Worm (Caenorhabditis elegans) whole organism, L1 larva: ENCODE measurements around the gene kgb-2.
"Not testable (repeated sequence)": the region's sequence is repeated elsewhere in the genome, so short reads cannot be mapped to it uniquely, and the experiment has no call there.

Experiments
- aly-2 ChIP-seq: fragments of 150-350 bp; optimal IDR thresholded peaks from 2 replicates; lab custom pipeline; 2014; ENCODE audit warnings: missing biosample characterization, missing genetic modification characterization
- ceh-63 ChIP-seq: fragments of 200-800 bp; sonication (Bioruptor generic); optimal IDR thresholded peaks from 2 replicates; lab custom pipeline; 2018; ENCODE audit warnings: mild to moderate bottlenecking, missing genetic modification characterization, missing compliant biosample characterization
- ceh-82 ChIP-seq, 3 experiments: fragments of 150-350 bp in 1 of 3; sonication (generic microtip) in 2 of 3; optimal IDR thresholded peaks; 2 replicates each; lab custom pipeline; 2014 to 2017; ENCODE audit warnings: missing biosample characterization in 3 of 3, missing genetic modification characterization in 3 of 3
- ces-1 ChIP-seq: fragments of 150-350 bp; optimal IDR thresholded peaks from 2 replicates; lab custom pipeline; 2014; ENCODE audit warnings: missing biosample characterization, missing genetic modification reagents, missing genetic modification characterization
- dpl-1 ChIP-seq, 3 experiments: fragments of 150-350 bp in 2 of 3; sonication (generic microtip) in 1 of 3; optimal IDR thresholded peaks; 2 replicates each; lab custom pipeline; 2014 to 2017; ENCODE audit warnings: missing biosample characterization in 3 of 3, missing genetic modification characterization in 3 of 3, missing genetic modification reagents in 3 of 3
- efl-1 ChIP-seq, 4 experiments: fragments of 150-350 bp; optimal IDR thresholded peaks in 3 of 4; peaks in 1 of 4; 1 replicate in 1 of 4; 2 replicates in 3 of 4; lab custom pipeline; 2014; ENCODE audit warnings: missing biosample characterization in 2 of 4, missing genetic modification characterization in 2 of 4, missing genetic modification reagents in 2 of 4
- efl-3 ChIP-seq: fragments of 200-800 bp; sonication (Bioruptor generic); optimal IDR thresholded peaks from 2 replicates; lab custom pipeline; 2018; ENCODE audit warnings: mild to moderate bottlenecking, missing genetic modification characterization, missing compliant biosample characterization
- egl-27 ChIP-seq, 2 experiments: fragments of 150-350 bp in 1 of 2; sonication (generic microtip); optimal IDR thresholded peaks; 3 replicates each; lab custom pipeline; 2017 to 2018; ENCODE audit warnings: missing biosample characterization in 2 of 2, missing genetic modification characterization in 2 of 2, missing genetic modification reagents in 2 of 2
- fkh-8 ChIP-seq: sonication (generic microtip); optimal IDR thresholded peaks from 2 replicates; lab custom pipeline; 2016; ENCODE audit warnings: mild to moderate bottlenecking, missing genetic modification characterization, missing compliant biosample characterization
- fos-1 ChIP-seq: fragments of 150-350 bp; optimal IDR thresholded peaks from 2 replicates; lab custom pipeline; 2014; ENCODE audit warnings: missing biosample characterization, missing genetic modification characterization
- hlh-17 ChIP-seq: fragments of 200-800 bp; sonication (Bioruptor generic); optimal IDR thresholded peaks from 2 replicates; lab custom pipeline; 2018; ENCODE audit warnings: missing genetic modification characterization, mild to moderate bottlenecking, missing compliant biosample characterization, moderate library complexity, borderline replicate concordance
- hpl-2 ChIP-seq: fragments of 150-350 bp; optimal IDR thresholded peaks from 2 replicates; lab custom pipeline; 2014; ENCODE audit warnings: missing biosample characterization, missing genetic modification reagents, missing genetic modification characterization
- isw-1 ChIP-seq: fragments of 200-800 bp; sonication (Bioruptor generic); IDR thresholded peaks from 2 replicates; pipeline ENCODE4 v1.3.6; 2022; ENCODE audit warnings: missing genetic modification characterization, missing compliant biosample characterization
- lin-35 ChIP-seq, 2 experiments: fragments of 150-350 bp; optimal IDR thresholded peaks; 2 replicates each; lab custom pipeline; 2014; ENCODE audit warnings: missing biosample characterization in 2 of 2, missing genetic modification characterization in 2 of 2, missing genetic modification reagents in 2 of 2
- lsy-2 ChIP-seq, 2 experiments: fragments of 150-350 bp; optimal IDR thresholded peaks; 2 replicates each; lab custom pipeline; 2014; ENCODE audit warnings: missing biosample characterization in 2 of 2, missing genetic modification characterization in 2 of 2
- mdl-1 ChIP-seq, 2 experiments: fragments of 150-350 bp; optimal IDR thresholded peaks; 2 replicates each; lab custom pipeline; 2014 to 2017; ENCODE audit warnings: missing biosample characterization in 2 of 2, missing genetic modification characterization in 2 of 2, inconsistent platforms in 1 of 2
- mep-1 ChIP-seq: fragments of 150-350 bp; optimal IDR thresholded peaks from 2 replicates; lab custom pipeline; 2014; ENCODE audit warnings: missing biosample characterization, missing genetic modification characterization
- nhr-11 ChIP-seq: fragments of 150-350 bp; optimal IDR thresholded peaks from 2 replicates; lab custom pipeline; 2014; ENCODE audit warnings: missing biosample characterization, missing genetic modification characterization
- nhr-12 ChIP-seq: sonication (generic microtip); optimal IDR thresholded peaks from 2 replicates; lab custom pipeline; 2017; ENCODE audit warnings: missing biosample characterization, missing genetic modification characterization
- nhr-237 ChIP-seq: fragments of 150-350 bp; optimal IDR thresholded peaks from 2 replicates; lab custom pipeline; 2014; ENCODE audit warnings: missing biosample characterization, missing genetic modification characterization
- nhr-47 ChIP-seq: sonication (generic microtip); optimal IDR thresholded peaks from 2 replicates; lab custom pipeline; 2016; ENCODE audit warnings: mild to moderate bottlenecking, missing genetic modification characterization, moderate library complexity, missing compliant biosample characterization
- nhr-71 ChIP-seq: sonication (generic microtip); optimal IDR thresholded peaks from 2 replicates; lab custom pipeline; 2016; ENCODE audit warnings: mild to moderate bottlenecking, missing genetic modification characterization, moderate library complexity, missing compliant biosample characterization
- nhr-85 ChIP-seq: sonication (generic microtip); peaks from one replicate; lab custom pipeline; 2016; ENCODE audit warnings: missing genetic modification characterization, inconsistent platforms, missing compliant biosample characterization
- pag-3 ChIP-seq: sonication (generic microtip); optimal IDR thresholded peaks from 2 replicates; lab custom pipeline; 2017; ENCODE audit warnings: missing genetic modification characterization, mild to moderate bottlenecking, missing compliant biosample characterization, antibody characterized with exemption, borderline replicate concordance; ENCODE audit not compliant: insufficient read depth
- skn-1 ChIP-seq: fragments of 150-350 bp; optimal IDR thresholded peaks from 2 replicates; lab custom pipeline; 2014; ENCODE audit warnings: missing biosample characterization, missing genetic modification characterization
- sptf-1 ChIP-seq: fragments of 150-350 bp; optimal IDR thresholded peaks from 2 replicates; lab custom pipeline; 2014; ENCODE audit warnings: missing biosample characterization, missing genetic modification characterization
- sup-37 ChIP-seq: fragments of 200-800 bp; sonication (Bioruptor generic); optimal IDR thresholded peaks from 2 replicates; lab custom pipeline; 2018; ENCODE audit warnings: mild to moderate bottlenecking, missing genetic modification characterization, missing compliant biosample characterization
- unc-30 ChIP-seq: sonication (generic microtip); optimal IDR thresholded peaks from 2 replicates; lab custom pipeline; 2017; ENCODE audit warnings: missing biosample characterization, missing genetic modification characterization
- vab-15 ChIP-seq: sonication (generic microtip); optimal IDR thresholded peaks from 2 replicates; lab custom pipeline; 2017; ENCODE audit warnings: missing genotype, mild to moderate bottlenecking, missing genetic modification characterization, missing compliant biosample characterization
- zip-4 ChIP-seq: fragments of 200-800 bp; sonication (Bioruptor generic); optimal IDR thresholded peaks from 2 replicates; lab custom pipeline; 2018; ENCODE audit warnings: mild to moderate bottlenecking, missing genetic modification characterization, moderate library complexity, missing compliant biosample characterization

Gene kgb-2

DNA sequence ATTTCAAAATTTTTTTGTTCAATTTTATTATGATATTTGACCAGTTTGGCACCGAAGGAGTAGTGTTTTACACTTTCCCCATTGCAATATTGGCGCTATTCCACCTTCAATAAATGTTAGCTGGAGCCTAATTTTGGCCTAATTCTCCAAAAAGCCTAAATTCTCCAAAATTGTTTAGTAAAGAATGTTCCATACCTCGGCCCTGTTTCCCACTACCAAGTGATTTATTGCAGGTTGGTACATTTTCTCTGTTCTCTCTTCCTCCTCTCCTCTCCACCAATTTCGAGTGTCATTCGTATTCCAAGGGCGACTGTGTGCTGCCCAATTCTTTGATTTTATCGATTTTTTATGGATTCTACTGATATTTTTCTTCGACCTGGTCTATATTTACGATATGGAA, 28.4 kb upstream of the kgb-2 start, which contains the start of gene Y37E11B.2:
Gene Y37E11B.2 (plus strand): TSS at position 301 of the 400 bp plus-strand sequence.
- TF ChIP-seq sup-37 (no peak), egl-27 (tag; optimal IDR thresholded peaks at IDR 0.05; lab: Kevin White, UChicago) (no peak)
- TF ChIP-seq, all 84 proteins: peak for 0

DNA sequence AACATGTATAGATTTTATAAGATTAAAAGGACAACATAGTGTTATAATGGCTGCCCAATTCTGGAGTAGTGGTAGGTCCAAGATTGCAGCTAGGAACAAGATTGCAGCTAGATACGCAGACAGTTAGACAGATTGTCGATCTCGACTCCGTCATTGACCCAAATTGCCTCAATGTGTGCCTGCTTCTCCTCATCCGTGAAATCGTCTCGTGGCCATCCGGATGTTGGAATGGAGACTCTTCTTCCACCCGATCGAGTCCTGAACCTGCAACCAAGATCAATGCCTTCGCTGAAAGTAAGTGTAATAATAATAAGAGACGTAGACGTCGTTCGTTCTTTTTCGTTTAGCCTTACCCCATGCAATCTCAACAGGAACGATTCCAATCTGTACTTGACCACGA, 27.9 kb upstream of the kgb-2 start:
- TF ChIP-seq pag-3 (tag; lab: Kevin White, UChicago) (no peak), nhr-85 (tag; lab: Kevin White, UChicago) (peak; percentile 63)

DNA sequence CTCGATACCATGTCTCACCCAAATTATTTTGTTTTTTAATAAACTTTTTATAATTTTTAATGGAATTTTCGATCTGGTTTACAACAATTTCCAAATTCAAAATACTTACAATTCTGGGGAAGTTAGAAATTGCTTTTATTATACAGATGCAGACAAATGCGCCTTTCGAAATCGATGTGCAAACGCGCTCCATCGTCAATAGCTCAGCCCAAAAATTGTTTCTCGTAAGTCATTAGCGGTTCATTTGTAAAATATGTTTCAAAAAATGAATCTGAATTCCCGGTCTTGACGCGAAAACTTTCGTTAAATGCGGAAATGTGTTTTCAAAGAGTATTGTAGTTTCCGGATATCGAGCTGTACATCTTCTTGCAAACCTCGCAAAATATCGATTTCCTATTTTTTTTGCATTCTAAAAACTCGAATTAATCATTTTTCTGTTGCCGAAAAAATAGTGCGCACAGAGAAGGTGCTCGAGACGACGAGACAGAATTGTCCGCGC, 27.1 kb upstream of the kgb-2 start, which contains the start of gene Y37E11B.1:
Gene Y37E11B.1 (plus strand): TSS at position 145 of the 499 bp plus-strand sequence.
- TF ChIP-seq nhr-71 (tag; lab: Kevin White, UChicago) = peak; percentile 19
- TF ChIP-seq skn-1 = peak; percentile 4
- TF ChIP-seq lin-35 (GFP tag; optimal IDR thresholded peaks at IDR 0.05; lab: Kevin White, UChicago) = peak in 1 of 2 experiments; percentile 16
- TF ChIP-seq dpl-1 (GFP tag; optimal IDR thresholded peaks at IDR 0.05; lab: Kevin White, UChicago) = peak in 1 of 3 experiments; percentile 30
- TF ChIP-seq hpl-2 = no peak
- peak; percentile 25 for TF ChIP-seq fkh-8 (tag; lab: Kevin White, UChicago)
- TF ChIP-seq lsy-2 (tag; optimal IDR thresholded peaks at IDR 0.05; lab: Kevin White, UChicago) = peak in 1 of 2 experiments; percentile 44
- TF ChIP-seq hlh-17 (GFP tag; lab: Kevin White, UChicago) = no peak
- TF ChIP-seq efl-1 (optimal IDR thresholded peaks at IDR 0.05; lab: Kevin White, UChicago) = peak in 1 of 2 experiments; percentile 53
- TF ChIP-seq efl-1 (GFP tag; optimal IDR thresholded peaks at IDR 0.05 in 1 of 2; lab: Kevin White, UChicago) = peak; percentile 38 to 91

DNA sequence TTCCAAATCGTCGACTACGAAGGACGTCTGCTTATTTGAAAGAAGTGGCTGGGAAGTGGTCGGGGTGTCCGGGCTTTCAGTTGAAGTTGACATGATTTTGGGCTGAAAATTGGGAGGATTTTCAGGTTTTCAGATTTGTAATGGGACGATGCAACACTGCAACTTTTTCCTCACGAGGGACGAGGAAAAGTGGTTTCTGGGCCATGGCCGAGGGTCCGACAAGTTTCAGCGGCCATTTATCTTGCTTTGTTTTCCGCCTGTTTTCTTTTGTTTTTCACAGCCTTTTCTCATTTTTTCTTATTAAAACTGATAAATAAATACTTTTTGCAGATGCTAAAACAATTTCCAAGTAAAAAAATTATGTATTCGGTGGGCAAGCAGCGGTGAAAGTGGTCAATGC, 23.8 kb upstream of the kgb-2 start, which contains the start of gene blos-7:
Gene blos-7 (minus strand): TSS at position 101 of the 400 bp plus-strand sequence.
- not testable (repeated sequence) for TF ChIP-seq sptf-1, unc-30, nhr-47 (tag; lab: Kevin White, UChicago)

DNA sequence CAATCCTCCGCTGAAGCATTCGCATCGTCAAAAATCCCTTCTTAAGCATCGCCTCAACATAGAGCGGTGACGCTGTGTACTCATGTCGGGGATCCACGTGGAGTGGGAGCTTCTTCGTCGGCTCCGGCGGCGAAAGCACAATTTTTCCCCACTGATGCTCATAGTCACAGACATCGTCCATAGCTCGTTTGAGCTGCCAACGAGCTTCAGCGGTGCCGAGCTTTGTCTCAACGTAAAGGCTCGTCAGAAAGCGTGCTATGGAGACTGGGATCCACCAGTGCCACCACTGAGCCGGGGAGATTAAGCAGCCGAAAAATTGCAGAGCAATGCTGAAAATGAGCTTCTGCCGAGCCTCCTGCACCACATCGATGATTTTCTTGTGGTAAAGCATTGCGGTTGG, 15.8 kb upstream of the kgb-2 start:
- TF ChIP-seq ceh-82 (tag; optimal IDR thresholded peaks at IDR 0.05; lab: Kevin White, UChicago) (no peak), nhr-11 (no peak), efl-3 (no peak), fos-1 (no peak), ceh-63 (GFP tag; lab: Kevin White, UChicago) (no peak), unc-30 (tag; lab: Kevin White, UChicago) (no peak), zip-4 (GFP tag; lab: Kevin White, UChicago) (no peak), ces-1 (no peak), mep-1 (tag; lab: Kevin White, UChicago) (no peak), isw-1 (GFP tag; lab: Robert Waterston, UW) (no peak), aly-2 (tag; lab: Kevin White, UChicago) (no peak), vab-15 (tag; lab: Kevin White, UChicago) (no peak)

DNA sequence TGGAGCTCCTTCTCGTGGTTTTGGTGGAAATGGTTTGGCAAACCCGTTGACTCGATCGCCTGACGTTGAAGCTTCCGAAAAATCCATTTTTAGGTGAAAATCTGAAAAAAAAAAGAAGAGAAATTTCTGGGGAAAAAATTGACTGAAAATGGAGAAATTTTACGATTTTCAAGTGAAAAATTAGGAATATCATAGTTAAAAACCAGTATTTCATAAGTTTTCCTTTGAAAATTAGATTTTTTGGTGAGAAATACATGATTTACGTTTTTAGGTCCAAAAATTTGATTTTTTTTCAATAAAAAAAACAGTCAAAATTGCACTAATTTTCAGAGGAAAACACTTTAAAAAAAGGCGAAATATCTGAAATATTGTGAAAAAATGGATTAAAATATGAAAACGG, 13.1 kb upstream of the kgb-2 start, which contains the start of gene taf-2:
Gene taf-2 (minus strand): TSS at position 101 of the 400 bp plus-strand sequence.
- TF ChIP-seq pag-3 (tag; lab: Kevin White, UChicago) (no peak), nhr-12 (no peak), mdl-1 (tag; optimal IDR thresholded peaks at IDR 0.05; lab: Kevin White, UChicago) (no peak), nhr-237 (tag; lab: Kevin White, UChicago) (no peak), sup-37 (no peak)
